Fruit fly (Drosophila melanogaster): ENCODE data around the gene CG5783.
A peak's percentile ranks its signal among the peaks of the same experiment; 100 is the strongest.

DNA sequence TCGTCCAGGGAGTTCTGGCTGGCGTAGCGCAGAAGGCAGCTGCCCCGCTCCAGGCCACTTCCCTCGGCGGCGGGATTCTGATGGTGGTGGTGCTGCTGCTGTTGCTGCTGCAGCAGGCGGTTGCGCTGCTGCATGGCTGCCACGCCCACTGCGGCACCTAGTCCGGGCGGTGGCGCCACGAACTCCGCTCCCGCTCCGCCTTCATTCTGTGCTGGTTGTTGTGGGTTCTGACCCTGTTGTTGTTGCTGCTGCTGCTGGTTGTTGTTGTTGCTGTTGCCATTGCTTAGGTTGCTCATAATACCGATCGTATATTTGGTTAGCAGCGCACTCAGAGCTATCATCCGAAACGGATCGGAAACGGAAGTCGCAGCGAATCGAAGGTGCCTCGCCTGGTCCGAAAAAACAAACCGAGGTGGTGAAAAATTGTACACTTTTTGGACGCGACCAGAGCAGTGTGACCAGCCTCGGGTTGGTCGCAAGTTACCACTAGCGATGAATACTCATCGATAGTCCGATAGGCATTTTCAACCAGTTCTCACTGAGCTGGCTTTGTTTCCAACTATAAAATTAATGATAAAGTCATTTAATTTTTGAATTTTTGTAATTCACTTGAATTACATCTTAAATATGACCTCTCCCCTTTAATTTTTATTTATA lies 18.1 kb upstream of the CG5783 start, which contains the start of gene kel:
- no peak for TF ChIP-seq ap (GFP tag; IDR thresholded peaks at IDR 0.05)
- peak; percentile 69 for TF ChIP-seq CG12071 (GFP tag; optimal IDR thresholded peaks at IDR 0.05)
- TF ChIP-seq Adf1 (GFP tag; IDR thresholded peaks at IDR 0.05), result no peak; the same call in 1 of the 2 replicates
- TF ChIP-seq CG4360 (GFP tag; IDR thresholded peaks at IDR 0.05), result peak; percentile 95
- no peak for TF ChIP-seq Hmx (GFP tag; optimal IDR thresholded peaks at IDR 0.05)
- peak; percentile 53 for TF ChIP-seq CG12769 (tag; optimal IDR thresholded peaks at IDR 0.05)
- TF ChIP-seq CG11696 (GFP tag; IDR thresholded peaks at IDR 0.05), result peak; percentile 28; the same call in 1 of the 2 replicates
- TF ChIP-seq CG3281 (GFP tag; optimal IDR thresholded peaks at IDR 0.05), result peak; percentile 75
- no peak for TF ChIP-seq CG1602 (GFP tag; optimal IDR thresholded peaks at IDR 0.05)
- no peak for TF ChIP-seq disco-r (GFP tag; optimal IDR thresholded peaks at IDR 0.05)
- 0 out of 3 replicates have a peak, but pooled peaks have one; percentile 41 for TF ChIP-seq so (GFP tag; IDR thresholded peaks at IDR 0.05)
- peak; percentile 63 for TF ChIP-seq zfh1 (GFP tag; IDR thresholded peaks at IDR 0.05)

Measured in whole organism, embryonic.